Worm (Caenorhabditis elegans) whole organism, L4 larva: ENCODE data around the gene ttll-11.

Source experiments
- F10B5.3 ChIP-seq: sonication (generic microtip); optimal IDR thresholded peaks from 2 replicates; lab custom pipeline; 2016; ENCODE audit warnings: mild to moderate bottlenecking, missing genetic modification characterization, missing compliant biosample characterization
- F49E8.2 ChIP-seq: sonication (generic microtip); optimal IDR thresholded peaks from 2 replicates; lab custom pipeline; 2016; ENCODE audit warnings: missing compliant biosample characterization, mild to moderate bottlenecking, missing genetic modification characterization, borderline replicate concordance
- R02D3.7 ChIP-seq: fragments of 150-350 bp; sonication (generic microtip); optimal IDR thresholded peaks from 3 replicates; lab custom pipeline; 2014; ENCODE audit warnings: missing biosample characterization, missing genetic modification characterization
- T20F7.1 ChIP-seq: fragments of 200-800 bp; sonication (Bioruptor generic); optimal IDR thresholded peaks from 2 replicates; lab custom pipeline; 2018; ENCODE audit warnings: mild to moderate bottlenecking, missing genetic modification characterization, missing compliant biosample characterization
- Y5F2A.4 ChIP-seq: fragments of 200-800 bp; sonication (Bioruptor generic); optimal IDR thresholded peaks from 2 replicates; lab custom pipeline; 2018; ENCODE audit warnings: mild to moderate bottlenecking, missing genetic modification characterization, missing compliant biosample characterization
- aha-1 ChIP-seq: fragments of 150-350 bp; peaks from one replicate; lab custom pipeline; 2014; ENCODE audit warnings: missing biosample characterization, missing genetic modification characterization
- aly-2 ChIP-seq: sonication (generic microtip); optimal IDR thresholded peaks from 2 replicates; lab custom pipeline; 2018; ENCODE audit warnings: missing biosample characterization, missing genetic modification characterization
- ama-1 ChIP-seq: fragments of 150-350 bp; optimal IDR thresholded peaks from 2 replicates; lab custom pipeline; 2014; ENCODE audit warnings: inconsistent platforms, mixed read lengths
- arid-1 ChIP-seq: fragments of 200-800 bp; sonication (Bioruptor generic); conservative IDR thresholded peaks from 2 replicates; pipeline ENCODE4 v1.3.6; 2022; ENCODE audit warnings: missing genetic modification reagents, missing genetic modification characterization, missing compliant biosample characterization
- attf-4 ChIP-seq: sonication (generic microtip); optimal IDR thresholded peaks from 3 replicates; lab custom pipeline; 2017; ENCODE audit warnings: missing biosample characterization, missing genetic modification characterization
- ceh-20 ChIP-seq: fragments of 200-800 bp; sonication (Bioruptor generic); IDR thresholded peaks from 2 replicates; pipeline ENCODE4 v1.3.6; 2022; ENCODE audit warnings: missing genetic modification reagents, missing genetic modification characterization, missing compliant biosample characterization
- daf-12 ChIP-seq: fragments of 150-350 bp; optimal IDR thresholded peaks from 2 replicates; lab custom pipeline; 2014; ENCODE audit warnings: missing biosample characterization, missing genetic modification reagents, missing genetic modification characterization
- daf-16 ChIP-seq, 3 experiments: sonication (generic microtip); optimal IDR thresholded peaks; 2 replicates each; lab custom pipeline; 2016 to 2017; ENCODE audit warnings: missing genetic modification characterization in 3 of 3, missing genetic modification reagents in 3 of 3, mild to moderate bottlenecking in 2 of 3, missing compliant biosample characterization in 2 of 3, missing biosample characterization in 1 of 3, moderate library complexity in 1 of 3
- daf-8 ChIP-seq: fragments of 200-800 bp; sonication (Bioruptor generic); IDR thresholded peaks from 2 replicates; pipeline ENCODE4 v1.3.6; 2022; ENCODE audit warnings: missing genetic modification characterization, missing compliant biosample characterization
- dmd-6 ChIP-seq: fragments of 200-800 bp; sonication (Bioruptor generic); IDR thresholded peaks from 2 replicates; pipeline ENCODE4 v1.3.6; 2022; ENCODE audit warnings: missing genetic modification reagents, missing genetic modification characterization, missing compliant biosample characterization
- dpl-1 ChIP-seq: fragments of 150-350 bp; optimal IDR thresholded peaks from 2 replicates; lab custom pipeline; 2014; ENCODE audit warnings: missing biosample characterization, missing genetic modification reagents, missing genetic modification characterization
- dve-1 ChIP-seq: sonication (generic microtip); optimal IDR thresholded peaks from 2 replicates; lab custom pipeline; 2017; ENCODE audit warnings: antibody characterized with exemption, mild to moderate bottlenecking, missing genetic modification characterization, missing compliant biosample characterization; ENCODE audit not compliant: insufficient read depth
- hif-1 ChIP-seq, 2 experiments: sonication (generic microtip); optimal IDR thresholded peaks; 2 replicates each; lab custom pipeline; 2016 to 2017; ENCODE audit warnings: missing compliant biosample characterization in 2 of 2, missing genetic modification characterization in 2 of 2, missing genetic modification reagents in 2 of 2, missing genotype in 2 of 2, mild to moderate bottlenecking in 1 of 2
- hlh-11 ChIP-seq: fragments of 200-800 bp; sonication (Bioruptor generic); optimal IDR thresholded peaks from 2 replicates; lab custom pipeline; 2018; ENCODE audit warnings: mild to moderate bottlenecking, missing genetic modification characterization, missing compliant biosample characterization
- hlh-30 ChIP-seq: sonication (generic microtip); optimal IDR thresholded peaks from 2 replicates; lab custom pipeline; 2017; ENCODE audit warnings: antibody characterized with exemption, mild to moderate bottlenecking, missing genetic modification characterization, missing compliant biosample characterization; ENCODE audit not compliant: insufficient read depth
- lin-15B ChIP-seq: fragments of 150-350 bp; sonication (generic microtip); optimal IDR thresholded peaks from 3 replicates; lab custom pipeline; 2014; ENCODE audit warnings: missing biosample characterization, missing genetic modification characterization
- lir-3 ChIP-seq: sonication (generic microtip); optimal IDR thresholded peaks from 2 replicates; lab custom pipeline; 2016; ENCODE audit warnings: mild to moderate bottlenecking, missing genetic modification characterization, missing compliant biosample characterization
- lsy-2 ChIP-seq, 2 experiments: fragments of 150-350 bp in 1 of 2; sonication (generic microtip) in 1 of 2; optimal IDR thresholded peaks; 2 replicates each; lab custom pipeline; 2014 to 2017; ENCODE audit warnings: missing biosample characterization in 2 of 2, missing genetic modification characterization in 2 of 2
- madf-5 ChIP-seq, 2 experiments: fragments of 200-800 bp; sonication (Bioruptor generic); IDR thresholded peaks; 2 replicates each; pipeline ENCODE4 v1.3.6; 2022; ENCODE audit warnings: missing compliant biosample characterization in 2 of 2, missing genetic modification characterization in 2 of 2
- madf-9 ChIP-seq: fragments of 200-800 bp; sonication (Bioruptor generic); conservative IDR thresholded peaks from 2 replicates; pipeline ENCODE4 v1.3.6; 2022; ENCODE audit warnings: missing genetic modification reagents, missing genetic modification characterization, missing compliant biosample characterization
- mxl-3 ChIP-seq: fragments of 200-800 bp; sonication (Bioruptor generic); optimal IDR thresholded peaks from 2 replicates; lab custom pipeline; 2018; ENCODE audit warnings: mild to moderate bottlenecking, missing genetic modification characterization, missing compliant biosample characterization
- nhr-102 ChIP-seq: sonication (generic microtip); optimal IDR thresholded peaks from 2 replicates; lab custom pipeline; 2016; ENCODE audit warnings: mild to moderate bottlenecking, missing genetic modification characterization, moderate library complexity, missing compliant biosample characterization
- nhr-11 ChIP-seq: fragments of 150-350 bp; optimal IDR thresholded peaks from 2 replicates; lab custom pipeline; 2014; ENCODE audit warnings: missing biosample characterization, missing genetic modification characterization
- nhr-237 ChIP-seq: sonication (generic microtip); optimal IDR thresholded peaks from 2 replicates; lab custom pipeline; 2017; ENCODE audit warnings: missing biosample characterization, missing genetic modification characterization
- nhr-28 ChIP-seq: fragments of 150-350 bp; optimal IDR thresholded peaks from 2 replicates; lab custom pipeline; 2014; ENCODE audit warnings: missing biosample characterization, missing genetic modification characterization
- php-3 ChIP-seq: fragments of 200-800 bp; sonication (Bioruptor generic); IDR thresholded peaks from 2 replicates; pipeline ENCODE4 v1.3.6; 2022; ENCODE audit warnings: missing genetic modification reagents, missing genetic modification characterization, missing compliant biosample characterization
- pqm-1 ChIP-seq: sonication (generic microtip); optimal IDR thresholded peaks from 2 replicates; lab custom pipeline; 2017; ENCODE audit warnings: missing biosample characterization, missing genetic modification characterization
- spr-3 ChIP-seq: fragments of 200-800 bp; sonication (Bioruptor generic); optimal IDR thresholded peaks from 2 replicates; lab custom pipeline; 2018; ENCODE audit warnings: mild to moderate bottlenecking, missing genetic modification characterization, missing compliant biosample characterization
- tra-1 ChIP-seq: fragments of 200-800 bp; sonication (Bioruptor generic); IDR thresholded peaks from 2 replicates; pipeline ENCODE4 v1.3.6; 2022; ENCODE audit warnings: missing genetic modification reagents, missing genetic modification characterization, missing compliant biosample characterization
- unc-130 ChIP-seq: sonication (generic microtip); optimal IDR thresholded peaks from 2 replicates; lab custom pipeline; 2016; ENCODE audit warnings: missing genetic modification reagents, missing genetic modification characterization, missing compliant biosample characterization
- unc-39 ChIP-seq: sonication (generic microtip); optimal IDR thresholded peaks from 2 replicates; lab custom pipeline; 2017; ENCODE audit warnings: missing biosample characterization, missing genetic modification characterization
- zfp-2 ChIP-seq: sonication (generic microtip); optimal IDR thresholded peaks from 2 replicates; lab custom pipeline; 2016; ENCODE audit warnings: mild to moderate bottlenecking, missing genetic modification characterization, missing compliant biosample characterization
- zip-11 ChIP-seq: fragments of 200-800 bp; sonication (Bioruptor generic); IDR thresholded peaks from 2 replicates; pipeline ENCODE4 v1.3.6; 2022; ENCODE audit warnings: missing genetic modification characterization, missing compliant biosample characterization
- ztf-7 ChIP-seq: fragments of 150-350 bp; optimal IDR thresholded peaks from 2 replicates; lab custom pipeline; 2014; ENCODE audit warnings: missing biosample characterization, missing genetic modification characterization

ttll-11 gene

ce11 chrIV:8722801-8723200, 25.3 kb downstream of the ttll-11 start:
- TF ChIP-seq madf-5 (GFP tag; IDR thresholded peaks at IDR 0.05; lab: Robert Waterston, UW) (no peak), ztf-7 (tag; lab: Kevin White, UChicago) (no peak), lsy-2 (tag; optimal IDR thresholded peaks at IDR 0.05; lab: Kevin White, UChicago) (no peak), ceh-20 (GFP tag; lab: Robert Waterston, UW) (no peak), zfp-2 (tag; lab: Kevin White, UChicago) (no peak), lin-15B (tag; lab: Kevin White, UChicago) (no peak), aly-2 (tag; lab: Kevin White, UChicago) (no peak), dpl-1 (GFP tag; lab: Kevin White, UChicago) (no peak), madf-9 (GFP tag; lab: Robert Waterston, UW) (no peak), Y5F2A.4 (GFP tag; lab: Kevin White, UChicago) (no peak), arid-1 (GFP tag; lab: Robert Waterston, UW) (no peak), unc-130 (GFP tag; lab: Kevin White, UChicago) (no peak)
- TF ChIP-seq, all 104 proteins: peak for 0

- no peak for TF ChIP-seq lsy-2 (tag; optimal IDR thresholded peaks at IDR 0.05; lab: Kevin White, UChicago)
- no peak for TF ChIP-seq attf-4 (tag; lab: Kevin White, UChicago)
These were observed 26.2 kb downstream of the ttll-11 start, which contains the start of gene F21D5.9 for ce11 chrIV:8723720-8724119. Gene F21D5.9 (plus strand): TSS chrIV:8724020.

ce11 chrIV:8724907-8725306, 27.4 kb downstream of the ttll-11 start:
- TF ChIP-seq ama-1 (lab: Kevin White, UChicago): no peak
- no peak for TF ChIP-seq F10B5.3 (tag; lab: Kevin White, UChicago)
- TF ChIP-seq ztf-7 (tag; lab: Kevin White, UChicago): no peak
- no peak for TF ChIP-seq ceh-20 (GFP tag; lab: Robert Waterston, UW)
- no peak for TF ChIP-seq unc-39 (tag; lab: Kevin White, UChicago)

- TF ChIP-seq unc-39 (tag; lab: Kevin White, UChicago) (no peak), spr-3 (GFP tag; lab: Kevin White, UChicago) (no peak), nhr-237 (tag; lab: Kevin White, UChicago) (no peak), T20F7.1 (GFP tag; lab: Kevin White, UChicago) (peak; percentile 84), daf-16 (GFP tag; optimal IDR thresholded peaks at IDR 0.05; lab: Kevin White, UChicago) (no peak), daf-16 (tag; optimal IDR thresholded peaks at IDR 0.05; lab: Kevin White, UChicago) (peak; percentile 77), pqm-1 (tag; lab: Kevin White, UChicago) (peak; percentile 63), zip-11 (no peak), daf-8 (no peak), aha-1 (tag; lab: Kevin White, UChicago) (no peak), nhr-28 (tag; lab: Kevin White, UChicago) (peak; percentile 64), hlh-11 (tag; lab: Kevin White, UChicago) (peak; percentile 22), R02D3.7 (tag; lab: Kevin White, UChicago) (peak; percentile 15)
- TF ChIP-seq, all 104 proteins: peak for 6
These were observed 27.8 kb downstream of the ttll-11 start, which contains the start of gene pgm-3 for ce11 chrIV:8725345-8725744. Gene pgm-3 (plus strand): TSS chrIV:8725722.

- TF ChIP-seq F49E8.2 (tag; lab: Kevin White, UChicago): peak; percentile 15
- no peak for TF ChIP-seq nhr-11
These were observed 30.6 kb downstream of the ttll-11 start, which contains the start of gene otub-3 for ce11 chrIV:8728122-8728521. Gene otub-3 (plus strand): TSS chrIV:8728177.

- no peak for TF ChIP-seq lir-3
- TF ChIP-seq mxl-3 (GFP tag; lab: Kevin White, UChicago): no peak
- TF ChIP-seq hlh-11 (tag; lab: Kevin White, UChicago): peak; percentile 60
- TF ChIP-seq dmd-6 (GFP tag; lab: Robert Waterston, UW): peak; percentile 83
- TF ChIP-seq php-3 (GFP tag; lab: Robert Waterston, UW): peak; percentile 22; the same call in 1 of the 2 replicates
- peak; percentile 53; the same call in 1 of the 2 replicates for TF ChIP-seq tra-1 (GFP tag; lab: Robert Waterston, UW)
- peak; percentile 71 for TF ChIP-seq pqm-1 (tag; lab: Kevin White, UChicago)
- peak; percentile 6 for TF ChIP-seq nhr-102 (tag; lab: Kevin White, UChicago)
- TF ChIP-seq aha-1 (tag; lab: Kevin White, UChicago): peak; percentile 33
- TF ChIP-seq hif-1 (tag; optimal IDR thresholded peaks at IDR 0.05; lab: Kevin White, UChicago): peak in 1 of 2 experiments; percentile 21
- peak; percentile 40 for TF ChIP-seq nhr-28 (tag; lab: Kevin White, UChicago)
- TF ChIP-seq ceh-20 (GFP tag; lab: Robert Waterston, UW): no peak
- peak; percentile 53 for TF ChIP-seq dve-1
- no peak for TF ChIP-seq daf-12 (tag; lab: Kevin White, UChicago)
- peak; percentile 20 for TF ChIP-seq hlh-30 (tag; lab: Kevin White, UChicago)
- TF ChIP-seq daf-16 (GFP tag; optimal IDR thresholded peaks at IDR 0.05; lab: Kevin White, UChicago): no peak
- TF ChIP-seq daf-16 (tag; optimal IDR thresholded peaks at IDR 0.05; lab: Kevin White, UChicago): peak; percentile 63
These were observed 32.1 kb downstream of the ttll-11 start for ce11 chrIV:8729636-8730035.
